Fruit fly (Drosophila melanogaster): ENCODE data around the gene snz.

DNA sequence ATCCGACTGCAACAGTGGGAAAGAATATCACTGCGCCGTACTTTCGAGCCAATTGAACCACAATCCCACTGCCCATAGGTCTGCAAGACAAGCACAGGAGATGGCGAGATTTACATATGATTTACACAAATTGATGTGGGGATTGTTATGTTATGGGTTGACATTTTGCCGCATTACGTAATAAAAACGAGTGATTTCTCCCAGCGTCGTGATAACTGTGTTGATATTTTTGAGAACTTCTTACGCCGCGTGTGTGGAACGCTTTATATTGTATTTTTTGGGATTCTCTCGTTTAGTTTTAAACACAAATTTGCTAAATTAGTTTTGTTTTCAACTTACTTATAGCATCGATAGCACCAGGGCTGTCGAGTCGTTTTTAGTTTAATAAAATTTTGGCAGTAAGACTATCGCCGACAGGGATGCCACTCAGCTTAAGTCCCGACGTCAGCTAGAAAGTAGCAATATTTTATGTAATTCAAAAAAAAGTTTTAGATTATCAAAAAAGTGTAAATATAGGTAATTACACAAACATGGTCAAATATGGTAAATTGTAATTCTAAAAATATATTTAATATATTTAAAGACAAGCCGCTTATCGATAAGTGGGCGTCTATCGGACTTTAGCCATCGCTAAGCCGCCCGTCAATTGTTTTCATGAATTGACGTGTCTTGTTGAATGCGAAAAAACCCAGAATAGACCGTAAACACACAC, 18.3 kb upstream of the snz start, which contains the start of the genes CG45089, ND-MNLL and p115:
- TF ChIP-seq rgr (GFP tag; optimal IDR thresholded peaks at IDR 0.05) (peak; percentile 70), usp (GFP tag; optimal IDR thresholded peaks at IDR 0.05) (no peak), foxo (GFP tag; optimal IDR thresholded peaks at IDR 0.05) (peak in 1 of 2 experiments; percentile 79), CrebA (GFP tag; optimal IDR thresholded peaks at IDR 0.05; ENCODE audit: borderline replicate concordance) (no peak), OdsH (GFP tag; optimal IDR thresholded peaks at IDR 0.05) (peak; percentile 50), pan (optimal IDR thresholded peaks at IDR 0.05) (no peak), fru (GFP tag; optimal IDR thresholded peaks at IDR 0.05) (peak; percentile 59), sage (GFP tag; optimal IDR thresholded peaks at IDR 0.05) (peak; percentile 54), Dif (GFP tag; optimal IDR thresholded peaks at IDR 0.05; ENCODE audit: partially characterized antibody) (no peak)

Data from whole organism, wandering third instar larva.